Fruit fly (Drosophila melanogaster) whole organism, embryonic: Measurements from ENCODE around the gene Vha100-2.

Source experiments
- Bgb ChIP-seq: fragments of 200-800 bp; sonication (Bioruptor generic); IDR thresholded peaks from 2 replicates; pipeline ENCODE4 v1.3.6; 2022; ENCODE audit warnings: missing biosample characterization, missing genetic modification characterization; ENCODE audit not compliant: partially characterized antibody
- CG10366 ChIP-seq: fragments of 200-800 bp; sonication (Bioruptor generic); IDR thresholded peaks from 2 replicates; pipeline ENCODE4 v1.3.6; 2022; ENCODE audit warnings: missing biosample characterization, missing genetic modification characterization
- CG10959 ChIP-seq: fragments of 200-800 bp; sonication (Bioruptor generic); IDR thresholded peaks from 2 replicates; pipeline ENCODE4 v1.3.6; 2022; ENCODE audit warnings: missing biosample characterization, missing genetic modification characterization
- CG11247 ChIP-seq: fragments of 200-800 bp; sonication (Bioruptor generic); IDR thresholded peaks from 2 replicates; pipeline ENCODE4 v1.3.6; 2022; ENCODE audit warnings: missing biosample characterization, missing genetic modification characterization
- CG11695 ChIP-seq: fragments of 200-800 bp; sonication (Bioruptor generic); IDR thresholded peaks from 3 replicates; pipeline ENCODE4 v1.3.6; 2022; ENCODE audit warnings: missing biosample characterization, missing genetic modification characterization
- CG12769 ChIP-seq: fragments of 200-800 bp; sonication (Bioruptor generic); optimal IDR thresholded peaks from 2 replicates; lab custom pipeline; 2019; ENCODE audit warnings: missing biosample characterization, mild to moderate bottlenecking, missing genetic modification characterization, moderate library complexity
- CG13624 ChIP-seq: fragments of 200-800 bp; sonication (Bioruptor generic); optimal IDR thresholded peaks from 2 replicates; lab custom pipeline; 2016; ENCODE audit warnings: missing biosample characterization, missing genetic modification characterization
- CG15269 ChIP-seq: fragments of 200-800 bp; sonication (Bioruptor generic); optimal IDR thresholded peaks from 2 replicates; lab custom pipeline; 2018; ENCODE audit warnings: missing biosample characterization, mild to moderate bottlenecking, missing genetic modification characterization, moderate library complexity
- CG1647 ChIP-seq: fragments of 200-800 bp; sonication (Bioruptor generic); optimal IDR thresholded peaks from 3 replicates; lab custom pipeline; 2016; ENCODE audit warnings: missing biosample characterization, missing genetic modification characterization
- CG17829 ChIP-seq: fragments of 200-800 bp; optimal IDR thresholded peaks from 2 replicates; lab custom pipeline; 2019; ENCODE audit warnings: missing biosample characterization, mild to moderate bottlenecking, missing genetic modification characterization, moderate library complexity
- CG3726 ChIP-seq: fragments of 200-800 bp; sonication (Bioruptor generic); IDR thresholded peaks from 3 replicates; pipeline ENCODE4, ENCODE4 v1.3.6; 2022; ENCODE audit warnings: missing biosample characterization, missing genetic modification characterization
- CG6765 ChIP-seq: fragments of 200-800 bp; sonication (Bioruptor generic); optimal IDR thresholded peaks from 3 replicates; lab custom pipeline; 2017; ENCODE audit warnings: missing biosample characterization, mild to moderate bottlenecking, missing genetic modification characterization
- CG7556 ChIP-seq: fragments of 200-800 bp; sonication (Bioruptor generic); optimal IDR thresholded peaks from 2 replicates; lab custom pipeline; 2017; ENCODE audit warnings: missing biosample characterization, mild to moderate bottlenecking, missing genetic modification characterization
- CG8281 ChIP-seq: fragments of 200-800 bp; sonication (Bioruptor generic); optimal IDR thresholded peaks from 2 replicates; lab custom pipeline; 2018; ENCODE audit warnings: missing biosample characterization, mild to moderate bottlenecking, missing genetic modification characterization, moderate library complexity
- CG8359 ChIP-seq: fragments of 200-800 bp; sonication (Bioruptor generic); optimal IDR thresholded peaks from 2 replicates; lab custom pipeline; 2017; ENCODE audit warnings: missing biosample characterization, mild to moderate bottlenecking, missing genetic modification characterization, borderline replicate concordance
- CG8388 ChIP-seq: fragments of 200-800 bp; sonication (Bioruptor generic); optimal IDR thresholded peaks from 2 replicates; lab custom pipeline; 2019; ENCODE audit warnings: missing biosample characterization, mild to moderate bottlenecking, missing genetic modification characterization, moderate library complexity
- CG8944 ChIP-seq: fragments of 200-800 bp; sonication (Bioruptor generic); optimal IDR thresholded peaks from 3 replicates; lab custom pipeline; 2016; ENCODE audit warnings: missing biosample characterization, missing genetic modification characterization
- CG9437 ChIP-seq: fragments of 200-800 bp; sonication (Bioruptor generic); optimal IDR thresholded peaks from 2 replicates; lab custom pipeline; 2018; ENCODE audit warnings: missing biosample characterization, mild to moderate bottlenecking, missing genetic modification characterization
- CG9932 ChIP-seq: fragments of 200-800 bp; sonication (Bioruptor generic); IDR thresholded peaks from 2 replicates; pipeline ENCODE4 v1.3.6; 2022; ENCODE audit warnings: missing biosample characterization, missing genetic modification characterization
- Dbx ChIP-seq: fragments of 200-800 bp; sonication (Bioruptor generic); IDR thresholded peaks from 3 replicates; pipeline ENCODE4 v1.3.6; 2022; ENCODE audit warnings: missing biosample characterization, missing genetic modification characterization
- Deaf1 ChIP-seq: fragments of 200-800 bp; optimal IDR thresholded peaks from 3 replicates; lab custom pipeline; 2019; ENCODE audit warnings: missing biosample characterization, mild to moderate bottlenecking, missing genetic modification characterization, moderate library complexity
- Gug ChIP-seq: fragments of 200-800 bp; sonication (Bioruptor generic); IDR thresholded peaks from 4 replicates; pipeline ENCODE4 v1.3.6; 2022; ENCODE audit warnings: missing biosample characterization, missing genetic modification characterization
- HLH4C ChIP-seq: fragments of 200-800 bp; sonication (Bioruptor generic); IDR thresholded peaks from 3 replicates; pipeline ENCODE4 v1.3.6; 2022; ENCODE audit warnings: missing biosample characterization, missing genetic modification characterization; ENCODE audit not compliant: partially characterized antibody
- Hmx ChIP-seq: fragments of 200-800 bp; sonication (Bioruptor generic); optimal IDR thresholded peaks from 2 replicates; lab custom pipeline; 2016; ENCODE audit warnings: missing biosample characterization, missing genetic modification characterization
- Nf-YB ChIP-seq: fragments of 200-800 bp; sonication (Bioruptor generic); optimal IDR thresholded peaks from 3 replicates; lab custom pipeline; 2019; ENCODE audit warnings: missing biosample characterization, mild to moderate bottlenecking, missing genetic modification characterization, moderate library complexity
- Nf-YC ChIP-seq: fragments of 200-800 bp; optimal IDR thresholded peaks from 3 replicates; lab custom pipeline; 2019; ENCODE audit warnings: missing biosample characterization, mild to moderate bottlenecking, missing genetic modification characterization, moderate library complexity
- Opbp ChIP-seq: fragments of 200-800 bp; sonication (Bioruptor generic); IDR thresholded peaks from 3 replicates; pipeline ENCODE4 v1.3.6; 2022; ENCODE audit warnings: missing biosample characterization, missing genetic modification characterization; ENCODE audit not compliant: partially characterized antibody
- Sox100B ChIP-seq: fragments of 200-800 bp; sonication (Bioruptor generic); optimal IDR thresholded peaks from 3 replicates; lab custom pipeline; 2018; ENCODE audit warnings: missing biosample characterization, mild to moderate bottlenecking, missing genetic modification characterization
- Spps ChIP-seq: fragments of 200-800 bp; sonication (Bioruptor generic); optimal IDR thresholded peaks from 2 replicates; lab custom pipeline; 2018; ENCODE audit warnings: missing biosample characterization, mild to moderate bottlenecking, missing genetic modification characterization
- TFAM ChIP-seq: fragments of 200-800 bp; sonication (Bioruptor generic); optimal IDR thresholded peaks from 2 replicates; lab custom pipeline; 2017; ENCODE audit warnings: missing biosample characterization, missing genetic modification characterization, inconsistent platforms
- Tbp ChIP-seq: fragments of >200 bp; optimal IDR thresholded peaks from 2 replicates; lab custom pipeline; 2018; ENCODE audit warnings: missing biosample characterization, missing genetic modification characterization
- abd-A ChIP-seq: fragments of 200-800 bp; sonication (Bioruptor generic); optimal IDR thresholded peaks from 3 replicates; lab custom pipeline; 2019; ENCODE audit warnings: missing biosample characterization, mild to moderate bottlenecking, missing genetic modification characterization, moderate library complexity
- ase ChIP-seq: fragments of 200-800 bp; sonication (Bioruptor generic); IDR thresholded peaks from 3 replicates; pipeline ENCODE4 v1.3.6; 2022; ENCODE audit warnings: missing biosample characterization, missing genetic modification characterization
- bcd ChIP-seq: fragments of 200-800 bp; sonication (Bioruptor generic); optimal IDR thresholded peaks from 2 replicates; lab custom pipeline; 2017; ENCODE audit warnings: missing biosample characterization, mild to moderate bottlenecking, missing genetic modification characterization
- ci ChIP-seq: fragments of 200-800 bp; sonication (Bioruptor generic); IDR thresholded peaks from 3 replicates; pipeline ENCODE4 v1.3.6; 2022; ENCODE audit warnings: missing biosample characterization, missing genetic modification characterization
- crc ChIP-seq: fragments of 200-800 bp; sonication (Bioruptor generic); optimal IDR thresholded peaks from 2 replicates; lab custom pipeline; 2016; ENCODE audit warnings: missing biosample characterization, missing genetic modification characterization
- dmrt11E ChIP-seq: fragments of 200-800 bp; sonication (Bioruptor generic); optimal IDR thresholded peaks from 3 replicates; lab custom pipeline; 2018; ENCODE audit warnings: missing biosample characterization, mild to moderate bottlenecking, missing genetic modification characterization, moderate library complexity
- fru ChIP-seq: fragments of >200 bp; optimal IDR thresholded peaks from 2 replicates; lab custom pipeline; 2017
- gro ChIP-seq: fragments of 200-800 bp; sonication (Bioruptor generic); optimal IDR thresholded peaks from 2 replicates; lab custom pipeline; 2016; ENCODE audit warnings: missing biosample characterization, missing genetic modification characterization
- lab ChIP-seq: fragments of 200-800 bp; sonication (Bioruptor generic); optimal IDR thresholded peaks from 3 replicates; lab custom pipeline; 2017; ENCODE audit warnings: missing biosample characterization, missing genetic modification characterization, mild to moderate bottlenecking, moderate library complexity, missing genetic modification reagents
- luna ChIP-seq: fragments of 200-800 bp; sonication (Bioruptor generic); optimal IDR thresholded peaks from 2 replicates; lab custom pipeline; 2016; ENCODE audit warnings: missing biosample characterization, missing genetic modification characterization
- pan ChIP-seq, 4 experiments: fragments of >200 bp in 3 of 4; fragments of 200-800 bp in 1 of 4; sonication (Bioruptor generic) in 1 of 4; optimal IDR thresholded peaks in 3 of 4; IDR thresholded peaks in 1 of 4; 2 replicates each; pipeline versions ENCODE4 v1.3.6 to Lab custom; 2017 to 2022; ENCODE audit warnings: missing biosample characterization in 2 of 4, missing genetic modification characterization in 2 of 4, mixed read lengths in 1 of 4
- sens-2 ChIP-seq: fragments of 200-800 bp; sonication (Bioruptor generic); IDR thresholded peaks from 2 replicates; pipeline ENCODE4 v1.3.6; 2022; ENCODE audit warnings: missing biosample characterization, missing genetic modification characterization
- seq ChIP-seq: fragments of 200-800 bp; sonication (Bioruptor generic); IDR thresholded peaks from 2 replicates; pipeline ENCODE4 v1.3.6; 2022; ENCODE audit warnings: missing biosample characterization, missing genetic modification characterization
- slou ChIP-seq: fragments of 200-800 bp; sonication (Bioruptor generic); optimal IDR thresholded peaks from 3 replicates; lab custom pipeline; 2016; ENCODE audit warnings: missing biosample characterization, missing genetic modification characterization
- sob ChIP-seq: fragments of 200-800 bp; sonication (Bioruptor generic); IDR thresholded peaks from 2 replicates; pipeline ENCODE4 v1.3.6; 2022; ENCODE audit warnings: missing biosample characterization, missing genetic modification characterization
- tgo ChIP-seq: fragments of 200-800 bp; sonication (Bioruptor generic); IDR thresholded peaks from 3 replicates; pipeline ENCODE4 v1.3.6; 2022; ENCODE audit warnings: missing biosample characterization, missing genetic modification characterization
- vnd ChIP-seq: fragments of 200-800 bp; sonication (Bioruptor generic); IDR thresholded peaks from 3 replicates; pipeline ENCODE4 v1.3.6; 2022; ENCODE audit warnings: missing biosample characterization, missing genetic modification characterization; ENCODE audit not compliant: partially characterized antibody

The Vha100-2 gene

dm6 chr3R:18402549-18403429 is 3.8 kb upstream of the Vha100-2 start, which contains the start of the genes Wdr37 and koko (continued):
- TF ChIP-seq Hmx (GFP tag; lab: Kevin White, UChicago) (peak; percentile 79), Bgb (0 out of 2 replicates have a peak, but pooled peaks have one; percentile 7), CG8388 (GFP tag; lab: Kevin White, UChicago) (peak; percentile 97), HLH4C (peak; percentile 64; the same call in 2 of the 3 replicates), crc (GFP tag; lab: Kevin White, UChicago) (peak; percentile 74), luna (peak; percentile 28), TFAM (GFP tag; lab: Kevin White, UChicago) (peak; percentile 52), Deaf1 (tag; lab: Kevin White, UChicago) (peak; percentile 82), Sox100B (GFP tag; lab: Kevin White, UChicago) (peak; percentile 98), CG12769 (tag; lab: Kevin White, UChicago) (peak; percentile 54), dmrt11E (tag; lab: Kevin White, UChicago) (peak; percentile 98), CG10366 (GFP tag; lab: Robert Waterston, UW) (peak; percentile 97), CG1647 (GFP tag; lab: Kevin White, UChicago) (peak; percentile 63), CG11247 (GFP tag; lab: Robert Waterston, UW) (peak; percentile 97), CG10959 (GFP tag; lab: Robert Waterston, UW) (peak; percentile 96), CG8281 (tag; lab: Kevin White, UChicago) (peak; percentile 86), CG8359 (GFP tag; lab: Kevin White, UChicago) (peak; percentile 76), slou (peak; percentile 94), CG6765 (peak; percentile 92), CG9437 (GFP tag; lab: Kevin White, UChicago) (peak; percentile 94), sens-2 (GFP tag; lab: Robert Waterston, UW) (peak; percentile 78), Dbx (peak; percentile 99), pan (optimal IDR thresholded peaks at IDR 0.05; lab: Kevin White, UChicago) (no peak), pan (GFP tag; optimal IDR thresholded peaks at IDR 0.05 in 1 of 2, IDR thresholded peaks at IDR 0.05 in 1 of 2) (peak in 1 of 2 experiments; percentile 99), tgo (peak; percentile 100), Nf-YB (GFP tag; lab: Kevin White, UChicago) (peak; percentile 86), Nf-YC (peak; percentile 89), seq (GFP tag; lab: Robert Waterston, UW) (peak; percentile 96), ci (peak; percentile 88), lab (GFP tag; lab: Kevin White, UChicago) (peak; percentile 89), gro (peak; percentile 49), Spps (peak; percentile 96), CG17829 (peak; percentile 98), CG7556 (GFP tag; lab: Kevin White, UChicago) (peak; percentile 97), CG15269 (peak; percentile 98), abd-A (tag; lab: Kevin White, UChicago) (peak; percentile 83), CG11695 (GFP tag; lab: Robert Waterston, UW) (peak; percentile 99), ase (GFP tag; lab: Robert Waterston, UW) (peak; percentile 94), CG3726 (peak; percentile 97), bcd (peak; percentile 96), Opbp (GFP tag; lab: Robert Waterston, UW) (peak; percentile 50; the same call in 1 of the 3 replicates), vnd (GFP tag; lab: Robert Waterston, UW) (no peak; the same call in 1 of the 3 replicates), Tbp (GFP tag; lab: Kevin White, UChicago) (no peak), fru (lab: Kevin White, UChicago) (no peak), CG13624 (GFP tag; lab: Kevin White, UChicago) (peak; percentile 79), CG8944 (peak; percentile 72), Gug (GFP tag; lab: Robert Waterston, UW) (peak; percentile 91), sob (peak; percentile 98), CG9932 (GFP tag; lab: Robert Waterston, UW) (peak; percentile 99)
